Worm (Caenorhabditis elegans) whole organism, late embryonic: ENCODE data around the gene F46C3.7.

ENCODE experiments used
- Y22D7AL.16 ChIP-seq: sonication (generic microtip); optimal IDR thresholded peaks from 2 replicates; lab custom pipeline; 2016; ENCODE audit warnings: missing genetic modification characterization, missing compliant biosample characterization
- ceh-19 ChIP-seq: fragments of 200-800 bp; sonication (Bioruptor generic); optimal IDR thresholded peaks from 2 replicates; lab custom pipeline; 2018; ENCODE audit warnings: mild to moderate bottlenecking, missing genetic modification characterization, missing compliant biosample characterization
- ceh-48 ChIP-seq: sonication (generic microtip); optimal IDR thresholded peaks from 2 replicates; lab custom pipeline; 2016; ENCODE audit warnings: missing genetic modification characterization, inconsistent platforms, missing compliant biosample characterization
- odd-2 ChIP-seq: sonication (generic microtip); optimal IDR thresholded peaks from 2 replicates; lab custom pipeline; 2017; ENCODE audit warnings: antibody characterized with exemption, mild to moderate bottlenecking, missing genetic modification characterization, missing compliant biosample characterization
- unc-55 ChIP-seq: sonication (generic microtip); optimal IDR thresholded peaks from 2 replicates; lab custom pipeline; 2017; ENCODE audit warnings: missing biosample characterization, missing genetic modification reagents, missing genetic modification characterization

- TF ChIP-seq Y22D7AL.16 (tag; lab: Kevin White, UChicago) (no peak), ceh-48 (tag; lab: Kevin White, UChicago) (no peak), unc-55 (no peak), ceh-19 (no peak), odd-2 (tag; lab: Kevin White, UChicago) (no peak)
Measured at ce11 chrX:11463005-11463404, 23.2 kb downstream of the F46C3.7 start.
